Worm (Caenorhabditis elegans) whole organism, early embryonic: ENCODE data around the gene srd-58.

Source experiments
- B0310.2 ChIP-seq: sonication (generic microtip); optimal IDR thresholded peaks from 2 replicates; lab custom pipeline; 2016; ENCODE audit warnings: mild to moderate bottlenecking, missing genetic modification characterization, missing compliant biosample characterization
- ama-1 ChIP-seq: fragments of 150-350 bp; optimal IDR thresholded peaks from 2 replicates; lab custom pipeline; 2014
- flt-1 ChIP-seq: fragments of 200-800 bp; sonication (Bioruptor generic); IDR thresholded peaks from 2 replicates; pipeline ENCODE4 v1.3.6; 2022; ENCODE audit warnings: missing genetic modification characterization, missing compliant biosample characterization
- pes-1 ChIP-seq: fragments of 200-800 bp; sonication (Bioruptor generic); IDR thresholded peaks from 2 replicates; pipeline ENCODE4 v1.3.6; 2022; ENCODE audit warnings: missing genetic modification reagents, missing genetic modification characterization, missing compliant biosample characterization

ce11 chrII:7212059-7212458, 7.2 kb upstream of the srd-58 start, which contains the start of gene E04F6.9:
- TF ChIP-seq pes-1 (GFP tag; lab: Robert Waterston, UW) (no peak), flt-1 (GFP tag; lab: Robert Waterston, UW) (no peak), ama-1 (no peak), B0310.2 (tag; lab: Kevin White, UChicago) (no peak)
